Fruit fly (Drosophila melanogaster): Measurements from ENCODE around the gene Sfp78E.

Sfp78E gene

dm6 chr3L:21644607-21645006, 39.2 kb downstream of the Sfp78E start, which contains the start of gene CG43980:
TSS of gene CG43980 (plus strand) at chr3L:21644958.
- TF ChIP-seq CG7045 (GFP tag; optimal IDR thresholded peaks at IDR 0.05), result no peak
- no peak for TF ChIP-seq CG1620 (GFP tag; optimal IDR thresholded peaks at IDR 0.05)
- no peak for TF ChIP-seq CG7101 (tag; optimal IDR thresholded peaks at IDR 0.05)
- TF ChIP-seq CG12768 (GFP tag; optimal IDR thresholded peaks at IDR 0.05), result no peak
- no peak for TF ChIP-seq Hr96 (GFP tag; optimal IDR thresholded peaks at IDR 0.05)
- no peak for TF ChIP-seq toe (GFP tag; optimal IDR thresholded peaks at IDR 0.05)
- no peak for TF ChIP-seq pad (GFP tag; optimal IDR thresholded peaks at IDR 0.05)
- TF ChIP-seq kay (GFP tag; ENCODE audit: borderline replicate concordance), result no peak

- no peak for TF ChIP-seq CG7045 (GFP tag; optimal IDR thresholded peaks at IDR 0.05)
- no peak for TF ChIP-seq ovo (GFP tag; optimal IDR thresholded peaks at IDR 0.05)
- no peak for TF ChIP-seq CG5204 (GFP tag; optimal IDR thresholded peaks at IDR 0.05)
- no peak for TF ChIP-seq Clk (GFP tag; optimal IDR thresholded peaks at IDR 0.05)
- no peak for TF ChIP-seq CG1620 (GFP tag; optimal IDR thresholded peaks at IDR 0.05)
- TF ChIP-seq CG11617 (GFP tag; optimal IDR thresholded peaks at IDR 0.05), result no peak
- TF ChIP-seq toe (GFP tag; optimal IDR thresholded peaks at IDR 0.05), result no peak
- no peak for TF ChIP-seq CG7101 (tag; optimal IDR thresholded peaks at IDR 0.05)
- TF ChIP-seq pad (GFP tag; optimal IDR thresholded peaks at IDR 0.05), result no peak
- TF ChIP-seq CG12768 (GFP tag; optimal IDR thresholded peaks at IDR 0.05), result no peak
Observed at dm6 chr3L:21644176-21644575, 39.7 kb downstream of the Sfp78E start.

- TF ChIP-seq kay (GFP tag; ENCODE audit: borderline replicate concordance) (no peak), CG1620 (GFP tag; optimal IDR thresholded peaks at IDR 0.05) (no peak), tj (GFP tag; optimal IDR thresholded peaks at IDR 0.05) (no peak), Hr96 (GFP tag; optimal IDR thresholded peaks at IDR 0.05) (no peak), CG5204 (GFP tag; optimal IDR thresholded peaks at IDR 0.05) (no peak), CG33017 (tag; optimal IDR thresholded peaks at IDR 0.05) (no peak), Crg-1 (GFP tag; optimal IDR thresholded peaks at IDR 0.05) (no peak), CG12768 (GFP tag; optimal IDR thresholded peaks at IDR 0.05) (no peak), Mnt (GFP tag; optimal IDR thresholded peaks at IDR 0.05) (no peak), ovo (GFP tag; optimal IDR thresholded peaks at IDR 0.05) (no peak)
Observed at dm6 chr3L:21642908-21643572, 40.8 kb downstream of the Sfp78E start.

dm6 chr3L:21640815-21641214, 43.0 kb downstream of the Sfp78E start, which contains the start of gene Atox1:
TSS of gene Atox1 (plus strand) at chr3L:21640995.
- no peak for TF ChIP-seq Hr96 (GFP tag; optimal IDR thresholded peaks at IDR 0.05)
- peak; percentile 33 for TF ChIP-seq CG1620 (GFP tag; optimal IDR thresholded peaks at IDR 0.05)
- no peak for TF ChIP-seq cnc (optimal IDR thresholded peaks at IDR 0.05)
- peak; percentile 35 for TF ChIP-seq toe (GFP tag; optimal IDR thresholded peaks at IDR 0.05)
- TF ChIP-seq Mnt (GFP tag; optimal IDR thresholded peaks at IDR 0.05), result no peak
- peak; percentile 26 for TF ChIP-seq CG12768 (GFP tag; optimal IDR thresholded peaks at IDR 0.05)
- TF ChIP-seq pad (GFP tag; optimal IDR thresholded peaks at IDR 0.05), result peak; percentile 29
- TF ChIP-seq CG7045 (GFP tag; optimal IDR thresholded peaks at IDR 0.05), result peak; percentile 9
- no peak for TF ChIP-seq tj (GFP tag; optimal IDR thresholded peaks at IDR 0.05)
- TF ChIP-seq kay (GFP tag; ENCODE audit: borderline replicate concordance), result no peak
- peak; percentile 38 for TF ChIP-seq cic (GFP tag; optimal IDR thresholded peaks at IDR 0.05)
- TF ChIP-seq ovo (GFP tag; optimal IDR thresholded peaks at IDR 0.05), result no peak
- TF ChIP-seq Crg-1 (GFP tag; optimal IDR thresholded peaks at IDR 0.05), result peak; percentile 10
- TF ChIP-seq bab1 (GFP tag; optimal IDR thresholded peaks at IDR 0.05), result peak; percentile 75
- peak; percentile 44 for TF ChIP-seq CG7101 (tag; optimal IDR thresholded peaks at IDR 0.05)
- TF ChIP-seq CG33017 (tag; optimal IDR thresholded peaks at IDR 0.05), result no peak
- no peak for TF ChIP-seq CG11617 (GFP tag; optimal IDR thresholded peaks at IDR 0.05)
- peak; percentile 17 for TF ChIP-seq CG14711 (tag; optimal IDR thresholded peaks at IDR 0.05)
- TF ChIP-seq Clk (GFP tag; optimal IDR thresholded peaks at IDR 0.05), result no peak
- TF ChIP-seq CG5204 (GFP tag; optimal IDR thresholded peaks at IDR 0.05), result no peak

- TF ChIP-seq CG33017 (tag; optimal IDR thresholded peaks at IDR 0.05) (no peak), Clk (GFP tag; optimal IDR thresholded peaks at IDR 0.05) (no peak), Hr96 (GFP tag; optimal IDR thresholded peaks at IDR 0.05) (no peak), kay (GFP tag; ENCODE audit: borderline replicate concordance) (no peak)
Observed at dm6 chr3L:21639059-21639458, 44.8 kb downstream of the Sfp78E start, which contains the start of gene CG32445. TSS of gene CG32445 (plus strand) at chr3L:21639359.

dm6 chr3L:21636265-21636993, 47.4 kb downstream of the Sfp78E start, which contains the start of gene CG32444:
TSS of gene CG32444 (plus strand) at chr3L:21636947.
- TF ChIP-seq Hr96 (GFP tag; optimal IDR thresholded peaks at IDR 0.05), result no peak
- TF ChIP-seq CG11617 (GFP tag; optimal IDR thresholded peaks at IDR 0.05), result no peak
- TF ChIP-seq Clk (GFP tag; optimal IDR thresholded peaks at IDR 0.05), result no peak
- TF ChIP-seq CG1620 (GFP tag; optimal IDR thresholded peaks at IDR 0.05), result no peak
- no peak for TF ChIP-seq ovo (GFP tag; optimal IDR thresholded peaks at IDR 0.05)
- peak; percentile 17 for TF ChIP-seq CG7101 (tag; optimal IDR thresholded peaks at IDR 0.05)
- TF ChIP-seq toe (GFP tag; optimal IDR thresholded peaks at IDR 0.05), result no peak
- no peak for TF ChIP-seq kay (GFP tag; ENCODE audit: borderline replicate concordance)
- peak; percentile 37 for TF ChIP-seq CG7045 (GFP tag; optimal IDR thresholded peaks at IDR 0.05)
- TF ChIP-seq Crg-1 (GFP tag; optimal IDR thresholded peaks at IDR 0.05), result no peak
- TF ChIP-seq CG5204 (GFP tag; optimal IDR thresholded peaks at IDR 0.05), result no peak
- TF ChIP-seq bab1 (GFP tag; optimal IDR thresholded peaks at IDR 0.05), result no peak
- no peak for TF ChIP-seq CG14711 (tag; optimal IDR thresholded peaks at IDR 0.05)
- no peak for TF ChIP-seq cnc (optimal IDR thresholded peaks at IDR 0.05)
- TF ChIP-seq CG33017 (tag; optimal IDR thresholded peaks at IDR 0.05), result peak; percentile 8
- peak; percentile 37 for TF ChIP-seq Mnt (GFP tag; optimal IDR thresholded peaks at IDR 0.05)
- TF ChIP-seq cic (GFP tag; optimal IDR thresholded peaks at IDR 0.05), result peak; percentile 71
- peak; percentile 33 for TF ChIP-seq pad (GFP tag; optimal IDR thresholded peaks at IDR 0.05)
- TF ChIP-seq tj (GFP tag; optimal IDR thresholded peaks at IDR 0.05), result no peak
- peak; percentile 65 for TF ChIP-seq CG12768 (GFP tag; optimal IDR thresholded peaks at IDR 0.05)

All from whole organism, adult.